Fruit fly (Drosophila melanogaster) whole organism, adult: ENCODE results near the gene CG44158.

Experiments
- CG1620 ChIP-seq: fragments of 200-800 bp; sonication (Bioruptor generic); optimal IDR thresholded peaks from 2 replicates; lab custom pipeline; 2016; ENCODE audit warnings: missing biosample characterization, missing genetic modification characterization
- Hr96 ChIP-seq: fragments of 200-800 bp; sonication (Bioruptor generic); optimal IDR thresholded peaks from 2 replicates; lab custom pipeline; 2016; ENCODE audit warnings: missing biosample characterization, missing genetic modification characterization
- bab1 ChIP-seq: fragments of 200-800 bp; sonication (Bioruptor generic); optimal IDR thresholded peaks from 3 replicates; lab custom pipeline; 2019; ENCODE audit warnings: missing biosample characterization, mild to moderate bottlenecking, missing genetic modification characterization, moderate library complexity

DNA sequence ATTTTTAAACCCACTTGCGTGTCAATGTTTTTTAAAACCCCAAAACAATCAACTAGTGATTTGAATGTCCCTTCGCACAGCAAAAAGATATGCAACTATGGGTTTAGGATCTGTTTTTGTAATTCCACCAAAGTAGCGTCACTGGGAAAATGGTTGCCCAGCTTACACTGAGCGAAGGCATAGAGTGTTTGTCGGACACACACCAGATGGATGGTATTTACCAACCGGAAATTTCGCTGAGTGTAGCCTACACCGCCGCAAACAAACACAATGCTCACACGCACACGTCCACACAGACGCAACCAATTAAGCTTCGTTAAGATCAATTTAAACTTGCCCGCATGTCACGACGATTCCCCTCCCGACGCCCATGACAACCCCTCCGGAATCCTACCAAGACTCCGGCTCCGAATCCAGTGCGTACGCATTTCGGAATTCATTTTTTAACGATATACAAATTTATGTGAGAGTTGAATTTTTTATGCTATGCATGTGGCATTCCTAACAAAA, 20.2 kb downstream of the CG44158 start:
- TF ChIP-seq bab1 (GFP tag; lab: Kevin White, UChicago) (no peak), Hr96 (no peak), CG1620 (GFP tag; lab: Kevin White, UChicago) (no peak)
